Worm (Caenorhabditis elegans) whole organism, young adult: Measurements from ENCODE around the gene ncl-1.

ENCODE experiments used
- B0019.2 ChIP-seq: fragments of 200-800 bp; sonication (Bioruptor generic); conservative IDR thresholded peaks from 2 replicates; pipeline ENCODE4 v1.3.6; 2022; ENCODE audit warnings: missing genetic modification reagents, missing genetic modification characterization, missing compliant biosample characterization
- C06A6.2 ChIP-seq: fragments of 200-800 bp; sonication (Bioruptor generic); conservative IDR thresholded peaks from 2 replicates; pipeline ENCODE4 v1.3.6; 2022; ENCODE audit warnings: missing genetic modification characterization, missing compliant biosample characterization
- D2030.7 ChIP-seq: fragments of 200-800 bp; sonication (Bioruptor generic); IDR thresholded peaks from 2 replicates; pipeline ENCODE4 v1.3.6; 2022; ENCODE audit warnings: missing genetic modification reagents, missing genetic modification characterization, missing compliant biosample characterization
- F23B12.7 ChIP-seq: sonication (generic microtip); optimal IDR thresholded peaks from 2 replicates; lab custom pipeline; 2017; ENCODE audit warnings: missing genetic modification characterization, mild to moderate bottlenecking, missing compliant biosample characterization, antibody characterized with exemption, moderate library complexity; ENCODE audit not compliant: insufficient read depth
- F39B2.1 ChIP-seq: fragments of 200-800 bp; sonication (Bioruptor generic); IDR thresholded peaks from 2 replicates; pipeline ENCODE4 v1.3.6; 2022; ENCODE audit warnings: missing genetic modification reagents, missing genetic modification characterization, missing compliant biosample characterization
- F55B11.4 ChIP-seq: sonication (generic microtip); optimal IDR thresholded peaks from 2 replicates; lab custom pipeline; 2016; ENCODE audit warnings: missing compliant biosample characterization, missing genetic modification characterization, borderline replicate concordance; ENCODE audit not compliant: insufficient read depth
- F57A8.1 ChIP-seq: fragments of 200-800 bp; sonication (Bioruptor generic); optimal IDR thresholded peaks from 2 replicates; lab custom pipeline; 2018; ENCODE audit warnings: mild to moderate bottlenecking, missing genetic modification characterization, moderate library complexity, missing compliant biosample characterization
- K11D2.4 ChIP-seq: fragments of 200-800 bp; sonication (Bioruptor generic); IDR thresholded peaks from 2 replicates; pipeline ENCODE4 v1.3.6; 2022; ENCODE audit warnings: missing genetic modification reagents, missing genetic modification characterization, missing compliant biosample characterization
- K12H6.12 ChIP-seq: fragments of 200-800 bp; sonication (Bioruptor generic); optimal IDR thresholded peaks from 2 replicates; lab custom pipeline; 2018; ENCODE audit warnings: mild to moderate bottlenecking, missing genetic modification characterization, missing compliant biosample characterization
- Y53F4B.3 ChIP-seq: fragments of 200-800 bp; sonication (Bioruptor generic); IDR thresholded peaks from 2 replicates; pipeline ENCODE4 v1.3.6; 2022; ENCODE audit warnings: missing genetic modification reagents, missing genetic modification characterization, missing compliant biosample characterization
- Y56A3A.18 ChIP-seq: fragments of 200-800 bp; sonication (Bioruptor generic); IDR thresholded peaks from 2 replicates; pipeline ENCODE4 v1.3.6; 2022; ENCODE audit warnings: missing genetic modification reagents, missing genetic modification characterization, missing compliant biosample characterization
- Y95B8A.8 ChIP-seq: fragments of 200-800 bp; sonication (Bioruptor generic); IDR thresholded peaks from 2 replicates; pipeline ENCODE4 v1.3.6; 2022; ENCODE audit warnings: missing genetic modification reagents, missing genetic modification characterization, missing compliant biosample characterization
- aptf-3 ChIP-seq: fragments of 200-800 bp; sonication (Bioruptor generic); IDR thresholded peaks from 2 replicates; pipeline ENCODE4 v1.3.6; 2022; ENCODE audit warnings: missing genetic modification characterization, missing compliant biosample characterization
- athp-1 ChIP-seq: sonication (generic microtip); optimal IDR thresholded peaks from 2 replicates; lab custom pipeline; 2017; ENCODE audit warnings: mild to moderate bottlenecking, missing genetic modification characterization, missing compliant biosample characterization
- attf-5 ChIP-seq: fragments of 200-800 bp; sonication (Bioruptor generic); optimal IDR thresholded peaks from 2 replicates; lab custom pipeline; 2018; ENCODE audit warnings: mild to moderate bottlenecking, missing genetic modification characterization, missing compliant biosample characterization
- cebp-1 ChIP-seq, 2 experiments: fragments of 200-800 bp in 1 of 2; sonication (Bioruptor generic) in 1 of 2; sonication (generic microtip) in 1 of 2; IDR thresholded peaks in 1 of 2; optimal IDR thresholded peaks in 1 of 2; 2 replicates each; pipeline versions ENCODE4 v1.3.6 to Lab custom; 2017 to 2022; ENCODE audit warnings: missing compliant biosample characterization in 2 of 2, missing genetic modification characterization in 2 of 2, mild to moderate bottlenecking in 1 of 2, missing genetic modification reagents in 1 of 2, moderate library complexity in 1 of 2
- cebp-2 ChIP-seq: fragments of 200-800 bp; sonication (Bioruptor generic); IDR thresholded peaks from 2 replicates; pipeline ENCODE4 v1.3.6; 2022; ENCODE audit warnings: missing genetic modification characterization, missing compliant biosample characterization
- ceh-58 ChIP-seq: fragments of 200-800 bp; sonication (Bioruptor generic); IDR thresholded peaks from 2 replicates; pipeline ENCODE4 v1.3.6; 2022; ENCODE audit warnings: missing genetic modification characterization, missing compliant biosample characterization
- ceh-79 ChIP-seq: sonication (generic microtip); optimal IDR thresholded peaks from 2 replicates; lab custom pipeline; 2017; ENCODE audit warnings: mild to moderate bottlenecking, missing genetic modification characterization, missing compliant biosample characterization
- die-1 ChIP-seq: sonication (generic microtip); optimal IDR thresholded peaks from 2 replicates; lab custom pipeline; 2016; ENCODE audit warnings: missing genotype, mild to moderate bottlenecking, missing genetic modification characterization, missing compliant biosample characterization
- dox-1 ChIP-seq: fragments of 200-800 bp; sonication (Bioruptor generic); IDR thresholded peaks from 2 replicates; pipeline ENCODE4 v1.3.6; 2022; ENCODE audit warnings: missing genetic modification reagents, missing genetic modification characterization, missing compliant biosample characterization
- ets-4 ChIP-seq: fragments of 200-800 bp; sonication (Bioruptor generic); optimal IDR thresholded peaks from 2 replicates; lab custom pipeline; 2018; ENCODE audit warnings: mild to moderate bottlenecking, missing genetic modification characterization, missing compliant biosample characterization
- hmg-20 ChIP-seq: fragments of 200-800 bp; sonication (Bioruptor generic); IDR thresholded peaks from 2 replicates; pipeline ENCODE4 v1.3.6; 2022; ENCODE audit warnings: missing genetic modification reagents, missing genetic modification characterization, missing compliant biosample characterization
- hsf-1 ChIP-seq: fragments of 200-800 bp; sonication (Bioruptor generic); IDR thresholded peaks from 2 replicates; pipeline ENCODE4 v1.3.6; 2022; ENCODE audit warnings: missing genetic modification reagents, missing genetic modification characterization, missing compliant biosample characterization
- let-607 ChIP-seq, 2 experiments: fragments of 200-800 bp in 1 of 2; sonication (Bioruptor generic) in 1 of 2; sonication (generic microtip) in 1 of 2; optimal IDR thresholded peaks; 2 replicates each; lab custom pipeline; 2016 to 2018; ENCODE audit warnings: mild to moderate bottlenecking in 2 of 2, missing compliant biosample characterization in 2 of 2, missing genetic modification characterization in 2 of 2, moderate library complexity in 2 of 2, missing genotype in 1 of 2
- lin-26 ChIP-seq: fragments of 200-800 bp; sonication (Bioruptor generic); IDR thresholded peaks from 2 replicates; pipeline ENCODE4 v1.3.6; 2022; ENCODE audit warnings: missing genetic modification reagents, missing genetic modification characterization, missing compliant biosample characterization
- lin-35 ChIP-seq, 3 experiments: fragments of 150-350 bp in 2 of 3; sonication (generic microtip) in 1 of 3; optimal IDR thresholded peaks; 2 replicates each; lab custom pipeline; 2014 to 2018; ENCODE audit warnings: missing biosample characterization in 3 of 3, missing genetic modification characterization in 3 of 3, missing genetic modification reagents in 3 of 3
- lin-40 ChIP-seq: sonication (generic microtip); optimal IDR thresholded peaks from 2 replicates; lab custom pipeline; 2016; ENCODE audit warnings: missing genetic modification characterization, mild to moderate bottlenecking, missing compliant biosample characterization, missing genotype, missing genetic modification reagents
- lsl-1 ChIP-seq: fragments of 200-800 bp; sonication (Bioruptor generic); optimal IDR thresholded peaks from 2 replicates; lab custom pipeline; 2018; ENCODE audit warnings: mild to moderate bottlenecking, missing genetic modification characterization, moderate library complexity, missing compliant biosample characterization
- lsy-27 ChIP-seq: sonication (generic microtip); optimal IDR thresholded peaks from 2 replicates; lab custom pipeline; 2017; ENCODE audit warnings: missing genetic modification characterization, mild to moderate bottlenecking, missing compliant biosample characterization, antibody characterized with exemption, missing genotype, borderline replicate concordance; ENCODE audit not compliant: insufficient read depth
- madf-10 ChIP-seq: sonication (generic microtip); optimal IDR thresholded peaks from 2 replicates; lab custom pipeline; 2016; ENCODE audit warnings: mild to moderate bottlenecking, missing genetic modification characterization, missing compliant biosample characterization
- madf-6 ChIP-seq: fragments of 200-800 bp; sonication (Bioruptor generic); IDR thresholded peaks from 2 replicates; pipeline ENCODE4 v1.3.6; 2022; ENCODE audit warnings: missing genetic modification reagents, missing genetic modification characterization, missing compliant biosample characterization
- mcd-1 ChIP-seq: fragments of 200-800 bp; sonication (Bioruptor generic); IDR thresholded peaks from 2 replicates; pipeline ENCODE4 v1.3.6; 2022; ENCODE audit warnings: missing genetic modification reagents, missing genetic modification characterization, missing compliant biosample characterization
- nfyb-1 ChIP-seq: fragments of 200-800 bp; sonication (Bioruptor generic); IDR thresholded peaks from 2 replicates; pipeline ENCODE4 v1.3.6; 2022; ENCODE audit warnings: missing genetic modification reagents, missing genetic modification characterization, missing compliant biosample characterization
- pbrm-1 ChIP-seq: fragments of 200-800 bp; sonication (Bioruptor generic); IDR thresholded peaks from 2 replicates; pipeline ENCODE4 v1.3.6; 2022; ENCODE audit warnings: missing genetic modification reagents, missing genetic modification characterization, missing compliant biosample characterization
- pha-4 ChIP-seq: fragments of 150-350 bp; sonication (generic microtip); optimal IDR thresholded peaks from 2 replicates; lab custom pipeline; 2014; ENCODE audit warnings: missing biosample characterization, missing genetic modification reagents, missing genetic modification characterization
- snpc-1.1 ChIP-seq: sonication (generic microtip); optimal IDR thresholded peaks from 2 replicates; lab custom pipeline; 2017; ENCODE audit warnings: missing genetic modification characterization, mild to moderate bottlenecking, missing compliant biosample characterization, antibody characterized with exemption, moderate library complexity, missing genotype, missing genetic modification reagents; ENCODE audit not compliant: insufficient read depth
- snpc-3.4 ChIP-seq: sonication (generic microtip); optimal IDR thresholded peaks from 2 replicates; lab custom pipeline; 2017; ENCODE audit warnings: missing genetic modification characterization, mild to moderate bottlenecking, missing compliant biosample characterization, antibody characterized with exemption, moderate library complexity, missing genotype, missing genetic modification reagents
- snpc-4 ChIP-seq, 5 experiments: fragments of 150-350 bp in 1 of 5; sonication (generic microtip) in 4 of 5; optimal IDR thresholded peaks; 2 replicates each; lab custom pipeline; 2014 to 2018; ENCODE audit warnings: missing genetic modification characterization in 5 of 5, missing biosample characterization in 3 of 5, antibody characterized with exemption in 2 of 5, mild to moderate bottlenecking in 2 of 5, missing compliant biosample characterization in 2 of 5, missing genotype in 2 of 5, moderate library complexity in 2 of 5, missing genetic modification reagents in 1 of 5
- unc-62 ChIP-seq: fragments of 150-350 bp; optimal IDR thresholded peaks from 2 replicates; lab custom pipeline; 2014; ENCODE audit warnings: missing biosample characterization, missing genetic modification reagents, missing genetic modification characterization
- ztf-25 ChIP-seq: fragments of 200-800 bp; sonication (Bioruptor generic); IDR thresholded peaks from 2 replicates; pipeline ENCODE4 v1.3.6; 2022; ENCODE audit warnings: missing genetic modification reagents, missing genetic modification characterization, missing compliant biosample characterization

ncl-1 gene

ce11 chrIII:7734105-7734504 is 14.6 kb downstream of the ncl-1 start:
- TF ChIP-seq die-1 (no peak), unc-62 (GFP tag; lab: Kevin White, UChicago) (peak; percentile 40)

ce11 chrIII:7736003-7736402 is 16.5 kb downstream of the ncl-1 start:
- TF ChIP-seq D2030.7 (GFP tag; lab: Robert Waterston, UW) (no peak), B0019.2 (GFP tag; lab: Robert Waterston, UW) (no peak), madf-6 (GFP tag; lab: Robert Waterston, UW) (peak; percentile 16; the same call in 1 of the 2 replicates)

ce11 chrIII:7736806-7737205 is 17.3 kb downstream of the ncl-1 start:
- TF ChIP-seq snpc-1.1 = no peak
- TF ChIP-seq Y56A3A.18 (GFP tag; lab: Robert Waterston, UW) = no peak
- 0 out of 2 replicates have a peak, but pooled peaks have one; percentile 8 for TF ChIP-seq ztf-25 (GFP tag; lab: Robert Waterston, UW)
- no peak for TF ChIP-seq die-1
- TF ChIP-seq F57A8.1 = no peak
- 0 out of 2 replicates have a peak, but pooled peaks have one; percentile 45 for TF ChIP-seq ceh-58 (GFP tag; lab: Robert Waterston, UW)
- TF ChIP-seq cebp-1 (GFP tag; IDR thresholded peaks at IDR 0.05; lab: Robert Waterston, UW) = no peak
- peak; percentile 21 for TF ChIP-seq cebp-1 (tag; optimal IDR thresholded peaks at IDR 0.05; lab: Kevin White, UChicago)
- TF ChIP-seq ceh-79 (tag; lab: Kevin White, UChicago) = no peak
- TF ChIP-seq Y53F4B.3 = no peak
- TF ChIP-seq mcd-1 (GFP tag; lab: Robert Waterston, UW) = peak; percentile 25; the same call in 1 of the 2 replicates
- 0 out of 2 replicates have a peak, but pooled peaks have one; percentile 27 for TF ChIP-seq hsf-1
- TF ChIP-seq lsl-1 = no peak
- peak; percentile 37 for TF ChIP-seq snpc-3.4 (tag; lab: Kevin White, UChicago)
- peak; percentile 66 for TF ChIP-seq athp-1
- TF ChIP-seq madf-10 (tag; lab: Kevin White, UChicago) = no peak
- no peak for TF ChIP-seq snpc-4 (GFP tag; optimal IDR thresholded peaks at IDR 0.05; lab: Kevin White, UChicago)
- TF ChIP-seq snpc-4 (tag; optimal IDR thresholded peaks at IDR 0.05; lab: Kevin White, UChicago) = no peak
- TF ChIP-seq aptf-3 (GFP tag; lab: Robert Waterston, UW) = no peak
- TF ChIP-seq dox-1 (GFP tag; lab: Robert Waterston, UW) = peak; percentile 71; the same call in 1 of the 2 replicates
- TF ChIP-seq madf-6 (GFP tag; lab: Robert Waterston, UW) = no peak
- TF ChIP-seq F55B11.4 (tag; lab: Kevin White, UChicago) = no peak
- peak; percentile 36; the same call in 1 of the 2 replicates for TF ChIP-seq C06A6.2
- TF ChIP-seq F23B12.7 = no peak
- TF ChIP-seq K12H6.12 (tag; lab: Kevin White, UChicago) = no peak
- TF ChIP-seq cebp-2 (GFP tag; lab: Robert Waterston, UW) = peak; percentile 55; the same call in 1 of the 2 replicates
- 0 out of 2 replicates have a peak, but pooled peaks have one; percentile 61 for TF ChIP-seq lin-26
- no peak for TF ChIP-seq pha-4 (tag; lab: Kevin White, UChicago)
- TF ChIP-seq F39B2.1 (GFP tag; lab: Robert Waterston, UW) = no peak
- TF ChIP-seq nfyb-1 (GFP tag; lab: Robert Waterston, UW) = 0 out of 2 replicates have a peak, but pooled peaks have one; percentile 45
- TF ChIP-seq pbrm-1 = 0 out of 2 replicates have a peak, but pooled peaks have one; percentile 15
- peak in 1 of 2 experiments; percentile 12 for TF ChIP-seq let-607 (tag; optimal IDR thresholded peaks at IDR 0.05; lab: Kevin White, UChicago)
- no peak for TF ChIP-seq lsy-27 (tag; lab: Kevin White, UChicago)
- TF ChIP-seq ets-4 (GFP tag; lab: Kevin White, UChicago) = no peak
- TF ChIP-seq lin-35 (GFP tag; optimal IDR thresholded peaks at IDR 0.05; lab: Kevin White, UChicago) = peak in 1 of 3 experiments; percentile 65
- no peak for TF ChIP-seq lin-40 (tag; lab: Kevin White, UChicago)
- peak; percentile 12; the same call in 1 of the 2 replicates for TF ChIP-seq K11D2.4
- no peak for TF ChIP-seq hmg-20 (GFP tag; lab: Robert Waterston, UW)
- TF ChIP-seq Y95B8A.8 (GFP tag; lab: Robert Waterston, UW) = 0 out of 2 replicates have a peak, but pooled peaks have one; percentile 21
- TF ChIP-seq attf-5 (GFP tag; lab: Kevin White, UChicago) = no peak
